Worm (Caenorhabditis elegans) whole organism, L4 larva: ENCODE data around the gene ptp-3.

Experiments used
- F44E2.7 ChIP-seq: fragments of 200-800 bp; sonication (Bioruptor generic); IDR thresholded peaks from 2 replicates; pipeline ENCODE4 v2.1.2; 2022; ENCODE audit warnings: missing genetic modification characterization, missing compliant biosample characterization
- F49E8.2 ChIP-seq: sonication (generic microtip); optimal IDR thresholded peaks from 2 replicates; lab custom pipeline; 2016; ENCODE audit warnings: missing compliant biosample characterization, mild to moderate bottlenecking, missing genetic modification characterization, borderline replicate concordance
- T20F7.1 ChIP-seq: fragments of 200-800 bp; sonication (Bioruptor generic); optimal IDR thresholded peaks from 2 replicates; lab custom pipeline; 2018; ENCODE audit warnings: mild to moderate bottlenecking, missing genetic modification characterization, missing compliant biosample characterization
- T26A8.4 ChIP-seq: fragments of 200-800 bp; sonication (Bioruptor generic); IDR thresholded peaks from 2 replicates; pipeline ENCODE4 v1.3.6; 2022; ENCODE audit warnings: missing genetic modification characterization, missing compliant biosample characterization
- Y105C5A.15 ChIP-seq: fragments of 200-800 bp; sonication (Bioruptor generic); IDR thresholded peaks from 2 replicates; pipeline ENCODE4 v1.3.6; 2022; ENCODE audit warnings: missing genetic modification characterization, missing compliant biosample characterization
- Y48G9A.11 ChIP-seq: fragments of 200-800 bp; sonication (Bioruptor generic); IDR thresholded peaks from 2 replicates; pipeline ENCODE4 v1.3.6; 2022; ENCODE audit warnings: missing genetic modification reagents, missing genetic modification characterization, missing compliant biosample characterization
- Y75B8A.6 ChIP-seq: fragments of 200-800 bp; sonication (Bioruptor generic); IDR thresholded peaks from 2 replicates; pipeline ENCODE4 v1.3.6; 2022; ENCODE audit warnings: missing genetic modification reagents, missing genetic modification characterization, missing compliant biosample characterization
- aha-1 ChIP-seq: fragments of 150-350 bp; peaks from one replicate; lab custom pipeline; 2014; ENCODE audit warnings: missing biosample characterization, missing genetic modification characterization
- ama-1 ChIP-seq: fragments of 150-350 bp; optimal IDR thresholded peaks from 2 replicates; lab custom pipeline; 2014; ENCODE audit warnings: inconsistent platforms, mixed read lengths
- arid-1 ChIP-seq: fragments of 200-800 bp; sonication (Bioruptor generic); conservative IDR thresholded peaks from 2 replicates; pipeline ENCODE4 v1.3.6; 2022; ENCODE audit warnings: missing genetic modification reagents, missing genetic modification characterization, missing compliant biosample characterization
- ceh-32 ChIP-seq: sonication (generic microtip); optimal IDR thresholded peaks from 2 replicates; lab custom pipeline; 2016; ENCODE audit warnings: mild to moderate bottlenecking, missing genetic modification characterization, missing compliant biosample characterization; ENCODE audit not compliant: poor library complexity
- ceh-44 ChIP-seq: fragments of 200-800 bp; sonication (Bioruptor generic); IDR thresholded peaks from 2 replicates; pipeline ENCODE4 v1.3.6; 2022; ENCODE audit warnings: missing genetic modification reagents, missing genetic modification characterization, missing compliant biosample characterization
- ceh-62 ChIP-seq: sonication (generic microtip); optimal IDR thresholded peaks from 2 replicates; lab custom pipeline; 2017; ENCODE audit warnings: missing biosample characterization, missing genetic modification characterization
- ceh-82 ChIP-seq: sonication (generic microtip); optimal IDR thresholded peaks from 2 replicates; lab custom pipeline; 2017; ENCODE audit warnings: missing biosample characterization, missing genetic modification characterization
- ctbp-1 ChIP-seq: fragments of 200-800 bp; sonication (Bioruptor generic); IDR thresholded peaks from 2 replicates; pipeline ENCODE4 v1.3.6; 2022; ENCODE audit warnings: missing genetic modification reagents, missing genetic modification characterization, missing compliant biosample characterization
- daf-19 ChIP-seq: fragments of 200-800 bp; sonication (Bioruptor generic); conservative IDR thresholded peaks from 2 replicates; pipeline ENCODE4 v1.3.6; 2022; ENCODE audit warnings: missing genetic modification characterization, missing compliant biosample characterization
- daf-8 ChIP-seq: fragments of 200-800 bp; sonication (Bioruptor generic); IDR thresholded peaks from 2 replicates; pipeline ENCODE4 v1.3.6; 2022; ENCODE audit warnings: missing genetic modification characterization, missing compliant biosample characterization
- dmd-8 ChIP-seq: fragments of 200-800 bp; sonication (Bioruptor generic); IDR thresholded peaks from 2 replicates; pipeline ENCODE4 v1.3.6; 2022; ENCODE audit warnings: missing genetic modification characterization, missing compliant biosample characterization
- dpl-1 ChIP-seq: fragments of 150-350 bp; optimal IDR thresholded peaks from 2 replicates; lab custom pipeline; 2014; ENCODE audit warnings: missing biosample characterization, missing genetic modification reagents, missing genetic modification characterization
- dve-1 ChIP-seq: sonication (generic microtip); optimal IDR thresholded peaks from 2 replicates; lab custom pipeline; 2017; ENCODE audit warnings: antibody characterized with exemption, mild to moderate bottlenecking, missing genetic modification characterization, missing compliant biosample characterization; ENCODE audit not compliant: insufficient read depth
- fos-1 ChIP-seq: fragments of 150-350 bp; optimal IDR thresholded peaks from 2 replicates; lab custom pipeline; 2014; ENCODE audit warnings: missing biosample characterization, missing genetic modification characterization
- hif-1 ChIP-seq, 2 experiments: sonication (generic microtip); optimal IDR thresholded peaks; 2 replicates each; lab custom pipeline; 2016 to 2017; ENCODE audit warnings: missing compliant biosample characterization in 2 of 2, missing genetic modification characterization in 2 of 2, missing genetic modification reagents in 2 of 2, missing genotype in 2 of 2, mild to moderate bottlenecking in 1 of 2
- hlh-30 ChIP-seq: sonication (generic microtip); optimal IDR thresholded peaks from 2 replicates; lab custom pipeline; 2017; ENCODE audit warnings: antibody characterized with exemption, mild to moderate bottlenecking, missing genetic modification characterization, missing compliant biosample characterization; ENCODE audit not compliant: insufficient read depth
- hmg-1.1 ChIP-seq: fragments of 200-800 bp; sonication (Bioruptor generic); IDR thresholded peaks from 2 replicates; pipeline ENCODE4 v1.3.6; 2022; ENCODE audit warnings: missing genetic modification reagents, missing genetic modification characterization, missing compliant biosample characterization
- lin-29 ChIP-seq: fragments of 200-800 bp; sonication (Bioruptor generic); IDR thresholded peaks from 2 replicates; pipeline ENCODE4 v1.3.6; 2022; ENCODE audit warnings: missing genetic modification reagents, missing genetic modification characterization, missing compliant biosample characterization
- lin-38 ChIP-seq: fragments of 200-800 bp; sonication (Bioruptor generic); IDR thresholded peaks from 2 replicates; pipeline ENCODE4 v1.3.6; 2022; ENCODE audit warnings: missing genetic modification reagents, missing genetic modification characterization, missing compliant biosample characterization
- lin-39 ChIP-seq: fragments of 150-350 bp; optimal IDR thresholded peaks from 2 replicates; lab custom pipeline; 2014; ENCODE audit warnings: missing biosample characterization, missing genetic modification reagents, missing genetic modification characterization
- lsy-2 ChIP-seq, 2 experiments: fragments of 150-350 bp in 1 of 2; sonication (generic microtip) in 1 of 2; optimal IDR thresholded peaks; 2 replicates each; lab custom pipeline; 2014 to 2017; ENCODE audit warnings: missing biosample characterization in 2 of 2, missing genetic modification characterization in 2 of 2
- madf-5 ChIP-seq, 2 experiments: fragments of 200-800 bp; sonication (Bioruptor generic); IDR thresholded peaks; 2 replicates each; pipeline ENCODE4 v1.3.6; 2022; ENCODE audit warnings: missing compliant biosample characterization in 2 of 2, missing genetic modification characterization in 2 of 2
- mdl-1 ChIP-seq, 2 experiments: fragments of 150-350 bp in 1 of 2; sonication (generic microtip) in 1 of 2; optimal IDR thresholded peaks; 2 replicates each; lab custom pipeline; 2014 to 2017; ENCODE audit warnings: missing biosample characterization in 2 of 2, missing genetic modification characterization in 2 of 2
- mep-1 ChIP-seq: fragments of 150-350 bp; sonication (generic microtip); optimal IDR thresholded peaks from 3 replicates; lab custom pipeline; 2014; ENCODE audit warnings: missing biosample characterization, missing genetic modification characterization
- mes-2 ChIP-seq: sonication (generic microtip); optimal IDR thresholded peaks from 2 replicates; lab custom pipeline; 2016; ENCODE audit warnings: missing genotype, mild to moderate bottlenecking, missing genetic modification characterization, missing compliant biosample characterization; ENCODE audit not compliant: poor library complexity, severe bottlenecking
- mxl-2 ChIP-seq: fragments of 200-800 bp; sonication (Bioruptor generic); conservative IDR thresholded peaks from 2 replicates; pipeline ENCODE4 v1.3.6; 2022; ENCODE audit warnings: missing genetic modification reagents, missing genetic modification characterization, missing compliant biosample characterization
- mxl-3 ChIP-seq: fragments of 200-800 bp; sonication (Bioruptor generic); optimal IDR thresholded peaks from 2 replicates; lab custom pipeline; 2018; ENCODE audit warnings: mild to moderate bottlenecking, missing genetic modification characterization, missing compliant biosample characterization
- nhr-111 ChIP-seq: fragments of 200-800 bp; sonication (Bioruptor generic); optimal IDR thresholded peaks from 2 replicates; lab custom pipeline; 2018; ENCODE audit warnings: mild to moderate bottlenecking, missing genetic modification characterization, missing compliant biosample characterization
- nhr-237 ChIP-seq: sonication (generic microtip); optimal IDR thresholded peaks from 2 replicates; lab custom pipeline; 2017; ENCODE audit warnings: missing biosample characterization, missing genetic modification characterization
- nhr-41 ChIP-seq: fragments of 200-800 bp; sonication (Bioruptor generic); IDR thresholded peaks from 2 replicates; pipeline ENCODE4 v1.3.6; 2022; ENCODE audit warnings: missing genetic modification reagents, missing genetic modification characterization, missing compliant biosample characterization
- nhr-48 ChIP-seq: sonication (generic microtip); optimal IDR thresholded peaks from 2 replicates; lab custom pipeline; 2016; ENCODE audit warnings: mild to moderate bottlenecking, missing genetic modification characterization, missing compliant biosample characterization
- php-3 ChIP-seq: fragments of 200-800 bp; sonication (Bioruptor generic); IDR thresholded peaks from 2 replicates; pipeline ENCODE4 v1.3.6; 2022; ENCODE audit warnings: missing genetic modification reagents, missing genetic modification characterization, missing compliant biosample characterization
- saeg-2 ChIP-seq: fragments of 200-800 bp; sonication (Bioruptor generic); IDR thresholded peaks from 2 replicates; pipeline ENCODE4 v1.3.6; 2022; ENCODE audit warnings: missing genetic modification reagents, missing genetic modification characterization, missing compliant biosample characterization
- set-16 ChIP-seq: fragments of 200-800 bp; sonication (Bioruptor generic); IDR thresholded peaks from 2 replicates; pipeline ENCODE4 v1.3.6; 2022; ENCODE audit warnings: missing genetic modification reagents, missing genetic modification characterization, missing compliant biosample characterization
- snpc-4 ChIP-seq: fragments of 150-350 bp; optimal IDR thresholded peaks from 2 replicates; lab custom pipeline; 2014; ENCODE audit warnings: missing biosample characterization, missing genetic modification characterization
- spr-1 ChIP-seq: sonication (generic microtip); optimal IDR thresholded peaks from 2 replicates; lab custom pipeline; 2016; ENCODE audit warnings: mild to moderate bottlenecking, missing genetic modification characterization, missing compliant biosample characterization
- tra-1 ChIP-seq: fragments of 200-800 bp; sonication (Bioruptor generic); IDR thresholded peaks from 2 replicates; pipeline ENCODE4 v1.3.6; 2022; ENCODE audit warnings: missing genetic modification reagents, missing genetic modification characterization, missing compliant biosample characterization
- unc-62 ChIP-seq, 3 experiments: fragments of 150-350 bp in 1 of 3; sonication (generic microtip); optimal IDR thresholded peaks in 2 of 3; peaks in 1 of 3; 1 replicate in 1 of 3; 2 replicates in 2 of 3; lab custom pipeline; 2014 to 2017; ENCODE audit warnings: missing biosample characterization in 3 of 3, missing genetic modification characterization in 3 of 3, missing genetic modification reagents in 3 of 3, missing genotype in 1 of 3
- zfp-3 ChIP-seq: fragments of 200-800 bp; sonication (Bioruptor generic); conservative IDR thresholded peaks from 2 replicates; pipeline ENCODE4 v1.3.6; 2022; ENCODE audit warnings: missing genetic modification reagents, missing genetic modification characterization, missing compliant biosample characterization

The ptp-3 gene

DNA sequence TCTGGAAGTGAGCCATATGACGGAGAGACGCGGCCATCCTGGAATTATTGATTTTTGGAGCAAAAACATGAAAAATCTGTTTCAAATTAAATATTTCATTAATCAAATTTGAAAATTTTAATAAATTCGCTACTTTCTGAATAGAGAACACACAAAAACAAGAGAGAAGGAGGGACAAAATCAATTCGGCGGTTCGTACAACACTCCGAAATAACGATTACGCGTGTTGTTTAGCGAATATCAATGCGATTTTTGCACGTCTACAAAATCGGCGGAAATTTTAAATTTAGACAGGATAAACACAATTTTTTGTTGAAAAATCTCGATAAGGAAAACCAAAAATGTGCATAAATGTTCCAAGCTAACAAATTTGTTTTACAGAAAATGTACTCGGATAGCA lies 74.5 kb downstream of the ptp-3 start, which contains the start of the genes sdhd-1 and ilkp-1:
Gene sdhd-1 (minus strand): TSS at position 38 of the 400 bp plus-strand sequence.
Gene ilkp-1 (plus strand): TSS at position 380 of the 400 bp plus-strand sequence.
- no peak for TF ChIP-seq php-3 (GFP tag; lab: Robert Waterston, UW)
- no peak for TF ChIP-seq madf-5 (GFP tag; IDR thresholded peaks at IDR 0.05; lab: Robert Waterston, UW)
- TF ChIP-seq T20F7.1 (GFP tag; lab: Kevin White, UChicago): peak; percentile 97
- TF ChIP-seq aha-1 (tag; lab: Kevin White, UChicago): peak; percentile 96
- TF ChIP-seq hif-1 (tag; optimal IDR thresholded peaks at IDR 0.05; lab: Kevin White, UChicago): peak in 1 of 2 experiments; percentile 98
- no peak for TF ChIP-seq lin-38 (GFP tag; lab: Robert Waterston, UW)
- TF ChIP-seq Y105C5A.15 (GFP tag; lab: Robert Waterston, UW): no peak
- TF ChIP-seq set-16: no peak
- peak; percentile 12 for TF ChIP-seq hlh-30 (tag; lab: Kevin White, UChicago)
- peak; percentile 47 for TF ChIP-seq mes-2 (tag; lab: Kevin White, UChicago)
- no peak for TF ChIP-seq ama-1 (lab: Kevin White, UChicago)
- TF ChIP-seq daf-8 (GFP tag; lab: Robert Waterston, UW): no peak
- TF ChIP-seq T26A8.4 (GFP tag; lab: Robert Waterston, UW): no peak
- peak; percentile 43; the same call in 1 of the 2 replicates for TF ChIP-seq hmg-1.1
- TF ChIP-seq lsy-2 (tag; optimal IDR thresholded peaks at IDR 0.05; lab: Kevin White, UChicago): peak in 1 of 2 experiments; percentile 64
- peak; percentile 24 for TF ChIP-seq dve-1 (tag; lab: Kevin White, UChicago)
- peak; percentile 86 for TF ChIP-seq dpl-1 (GFP tag; lab: Kevin White, UChicago)

ce11 chrII:11050678-11051077 lies 75.3 kb downstream of the ptp-3 start:
- TF ChIP-seq php-3 (GFP tag; lab: Robert Waterston, UW) (no peak), ceh-82 (tag; lab: Kevin White, UChicago) (no peak), mep-1 (tag; lab: Kevin White, UChicago) (no peak), lin-29 (GFP tag; lab: Robert Waterston, UW) (no peak), nhr-237 (no peak), daf-19 (GFP tag; lab: Robert Waterston, UW) (no peak), mxl-3 (no peak), F44E2.7 (GFP tag; lab: Robert Waterston, UW) (no peak), T20F7.1 (GFP tag; lab: Kevin White, UChicago) (no peak), nhr-41 (GFP tag; lab: Robert Waterston, UW) (no peak), lin-39 (no peak), lsy-2 (tag; optimal IDR thresholded peaks at IDR 0.05; lab: Kevin White, UChicago) (peak in 1 of 2 experiments; percentile 18), tra-1 (GFP tag; lab: Robert Waterston, UW) (no peak), fos-1 (no peak), mxl-2 (GFP tag; lab: Robert Waterston, UW) (no peak), Y75B8A.6 (GFP tag; lab: Robert Waterston, UW) (no peak), snpc-4 (tag; lab: Kevin White, UChicago) (no peak), hlh-30 (tag; lab: Kevin White, UChicago) (no peak), ceh-62 (no peak), F49E8.2 (tag; lab: Kevin White, UChicago) (peak; percentile 57), saeg-2 (GFP tag; lab: Robert Waterston, UW) (no peak), ceh-44 (GFP tag; lab: Robert Waterston, UW) (no peak), spr-1 (tag; lab: Kevin White, UChicago) (no peak), hif-1 (tag; optimal IDR thresholded peaks at IDR 0.05; lab: Kevin White, UChicago) (no peak), mdl-1 (tag; optimal IDR thresholded peaks at IDR 0.05; lab: Kevin White, UChicago) (no peak), unc-62 (GFP tag; optimal IDR thresholded peaks at IDR 0.05 in 1 of 2; lab: Kevin White, UChicago) (no peak), unc-62 (tag; optimal IDR thresholded peaks at IDR 0.05; lab: Kevin White, UChicago) (no peak), ctbp-1 (GFP tag; lab: Robert Waterston, UW) (no peak), hmg-1.1 (no peak), Y48G9A.11 (GFP tag; lab: Robert Waterston, UW) (peak; percentile 39; the same call in 1 of the 2 replicates), ceh-32 (tag; lab: Kevin White, UChicago) (no peak), dpl-1 (GFP tag; lab: Kevin White, UChicago) (no peak), nhr-48 (tag; lab: Kevin White, UChicago) (no peak), dmd-8 (GFP tag; lab: Robert Waterston, UW) (no peak), lin-38 (GFP tag; lab: Robert Waterston, UW) (no peak), madf-5 (GFP tag; IDR thresholded peaks at IDR 0.05; lab: Robert Waterston, UW) (no peak), aha-1 (tag; lab: Kevin White, UChicago) (no peak), nhr-111 (GFP tag; lab: Kevin White, UChicago) (no peak), arid-1 (GFP tag; lab: Robert Waterston, UW) (0 out of 2 replicates have a peak, but pooled peaks have one; percentile 6), zfp-3 (GFP tag; lab: Robert Waterston, UW) (no peak)
